Worm (Caenorhabditis elegans): ENCODE results near the gene men-1.

men-1 gene

ce11 chrII:14244457-14245254 is 10.7 kb upstream of the men-1 start (continued):
- TF ChIP-seq cey-2 (tag; optimal IDR thresholded peaks at IDR 0.05; ENCODE audit: borderline replicate concordance, insufficient read depth) (no peak), lin-1 (GFP tag; IDR thresholded peaks at IDR 0.05) (no peak), aha-1 (tag) (peak; percentile 100), nhr-42 (GFP tag; IDR thresholded peaks at IDR 0.05) (no peak), mdl-1 (tag; optimal IDR thresholded peaks at IDR 0.05) (peak in 1 of 2 experiments; percentile 77), spr-1 (tag; optimal IDR thresholded peaks at IDR 0.05) (no peak), hif-1 (tag; optimal IDR thresholded peaks at IDR 0.05) (peak; percentile 68 to 99), lin-29 (GFP tag; IDR thresholded peaks at IDR 0.05) (no peak), madf-9 (GFP tag; conservative IDR thresholded peaks at IDR 0.05) (no peak), ceh-20 (GFP tag; IDR thresholded peaks at IDR 0.05) (no peak), lsy-2 (tag; optimal IDR thresholded peaks at IDR 0.05) (peak in 1 of 2 experiments; percentile 37), F26F4.8 (GFP tag; conservative IDR thresholded peaks at IDR 0.05) (no peak), dmd-6 (GFP tag; IDR thresholded peaks at IDR 0.05) (peak; percentile 39; the same call in 1 of the 2 replicates), duxl-1 (tag; optimal IDR thresholded peaks at IDR 0.05; ENCODE audit: poor library complexity) (no peak), lin-15B (tag; optimal IDR thresholded peaks at IDR 0.05) (no peak), lin-38 (GFP tag; IDR thresholded peaks at IDR 0.05) (peak; percentile 57), nhr-6 (tag; optimal IDR thresholded peaks at IDR 0.05) (peak; percentile 53), egl-43 (GFP tag; IDR thresholded peaks at IDR 0.05) (0 out of 2 replicates have a peak, but pooled peaks have one; percentile 27), madf-5 (GFP tag; IDR thresholded peaks at IDR 0.05) (no peak)

- TF ChIP-seq aha-1 (tag) (peak; percentile 24), duxl-1 (tag; optimal IDR thresholded peaks at IDR 0.05; ENCODE audit: poor library complexity) (no peak)
Observed at ce11 chrII:14243503-14243902, 9.6 kb upstream of the men-1 start, which contains the start of gene jmjd-2. TSS of gene jmjd-2 (minus strand) at chrII:14243603.

- TF ChIP-seq unc-62 (GFP tag; optimal IDR thresholded peaks at IDR 0.05 in 1 of 2) (peak in 1 of 2 experiments; percentile 92), unc-62 (tag; optimal IDR thresholded peaks at IDR 0.05) (no peak), ztf-11 (tag; optimal IDR thresholded peaks at IDR 0.05) (no peak), lsy-2 (tag; optimal IDR thresholded peaks at IDR 0.05) (peak in 1 of 2 experiments; percentile 2), mep-1 (tag; optimal IDR thresholded peaks at IDR 0.05) (no peak), ama-1 (optimal IDR thresholded peaks at IDR 0.05) (no peak), zfp-2 (tag; optimal IDR thresholded peaks at IDR 0.05) (no peak), mes-2 (tag; optimal IDR thresholded peaks at IDR 0.05; ENCODE audit: poor library complexity, severe bottlenecking) (no peak), T26A8.4 (GFP tag; IDR thresholded peaks at IDR 0.05) (no peak), mdt-29 (GFP tag; IDR thresholded peaks at IDR 0.05) (no peak), R02D3.7 (tag; optimal IDR thresholded peaks at IDR 0.05) (no peak), pha-4 (GFP tag; IDR thresholded peaks at IDR 0.05) (no peak), pha-4 (tag; optimal IDR thresholded peaks at IDR 0.05) (no peak), daf-16 (GFP tag; optimal IDR thresholded peaks at IDR 0.05) (no peak), daf-16 (tag; optimal IDR thresholded peaks at IDR 0.05) (no peak), tag-97 (GFP tag; IDR thresholded peaks at IDR 0.05) (no peak), ceh-20 (GFP tag; IDR thresholded peaks at IDR 0.05) (no peak), ztf-7 (tag; optimal IDR thresholded peaks at IDR 0.05) (no peak), skn-1 (tag; optimal IDR thresholded peaks at IDR 0.05) (no peak), aha-1 (tag) (no peak), hlh-11 (tag; optimal IDR thresholded peaks at IDR 0.05) (no peak)
Observed at ce11 chrII:14242259-14242658, 8.3 kb upstream of the men-1 start.
